Worm (Caenorhabditis elegans): ENCODE measurements around the gene gst-3.

The gst-3 gene

ce11 chrIV:10176252-10176730 is 36.2 kb upstream of the gst-3 start, which contains the start of gene rack-1:
Gene rack-1 (plus strand): TSS chrIV:10176680.
- peak; percentile 60 for TF ChIP-seq nhr-129 (tag; optimal IDR thresholded peaks at IDR 0.05)
- no peak for TF ChIP-seq nhr-77 (tag; optimal IDR thresholded peaks at IDR 0.05)
- no peak for TF ChIP-seq snpc-4 (tag; optimal IDR thresholded peaks at IDR 0.05)
- no peak for TF ChIP-seq mbf-1 (tag; optimal IDR thresholded peaks at IDR 0.05)
- TF ChIP-seq unc-55 (GFP tag; optimal IDR thresholded peaks at IDR 0.05), result peak; percentile 83
- no peak for TF ChIP-seq zag-1 (tag; optimal IDR thresholded peaks at IDR 0.05)
- TF ChIP-seq C34F6.9 (tag; optimal IDR thresholded peaks at IDR 0.05), result peak; percentile 66
- no peak for TF ChIP-seq Y55F3AM.14 (GFP tag; optimal IDR thresholded peaks at IDR 0.05)
- peak; percentile 12 for TF ChIP-seq egl-27 (tag; optimal IDR thresholded peaks at IDR 0.05)
- no peak for TF ChIP-seq ztf-1 (GFP tag; conservative IDR thresholded peaks at IDR 0.05)
- no peak for TF ChIP-seq dmd-4 (tag; optimal IDR thresholded peaks at IDR 0.05)
- no peak for TF ChIP-seq blmp-1 (tag; optimal IDR thresholded peaks at IDR 0.05; ENCODE audit: insufficient read depth)
- no peak for TF ChIP-seq lin-39 (tag; optimal IDR thresholded peaks at IDR 0.05)
- TF ChIP-seq ceh-82 (tag; optimal IDR thresholded peaks at IDR 0.05), result no peak
- TF ChIP-seq lsy-2 (tag; optimal IDR thresholded peaks at IDR 0.05), result peak; percentile 38 to 82
- TF ChIP-seq ceh-16 (tag; optimal IDR thresholded peaks at IDR 0.05), result peak; percentile 47
- TF ChIP-seq ama-1 (optimal IDR thresholded peaks at IDR 0.05), result no peak
- TF ChIP-seq fos-1 (tag; optimal IDR thresholded peaks at IDR 0.05), result peak; percentile 23
- no peak for TF ChIP-seq mab-5 (tag; optimal IDR thresholded peaks at IDR 0.05)
- TF ChIP-seq F13H6.1 (tag; optimal IDR thresholded peaks at IDR 0.05), result peak; percentile 34
- peak; percentile 79 for TF ChIP-seq crh-2 (tag; optimal IDR thresholded peaks at IDR 0.05)
- TF ChIP-seq lin-13 (GFP tag; optimal IDR thresholded peaks at IDR 0.05), result peak; percentile 33
- TF ChIP-seq gmeb-1 (tag; optimal IDR thresholded peaks at IDR 0.05), result peak; percentile 63
- peak; percentile 6 for TF ChIP-seq lin-11 (tag; optimal IDR thresholded peaks at IDR 0.05)
- peak; percentile 27 for TF ChIP-seq nhr-21 (tag; optimal IDR thresholded peaks at IDR 0.05)
- peak; percentile 34 for TF ChIP-seq nhr-25 (tag; optimal IDR thresholded peaks at IDR 0.05)
- TF ChIP-seq nhr-6 (tag; optimal IDR thresholded peaks at IDR 0.05), result no peak
- peak; percentile 35 for TF ChIP-seq sma-3 (GFP tag; optimal IDR thresholded peaks at IDR 0.05)

ce11 chrIV:10174932-10175732 is 35.1 kb upstream of the gst-3 start:
- TF ChIP-seq F13H6.1 (tag; optimal IDR thresholded peaks at IDR 0.05), result peak; percentile 4
- TF ChIP-seq peb-1 (tag; optimal IDR thresholded peaks at IDR 0.05), result peak; percentile 42
- TF ChIP-seq ztf-4 (tag; optimal IDR thresholded peaks at IDR 0.05), result no peak
- no peak for TF ChIP-seq sma-3 (GFP tag; optimal IDR thresholded peaks at IDR 0.05)
- TF ChIP-seq skn-1 (tag; optimal IDR thresholded peaks at IDR 0.05), result no peak
- TF ChIP-seq C34F6.9 (tag; optimal IDR thresholded peaks at IDR 0.05), result peak; percentile 15
- peak; percentile 12 for TF ChIP-seq sem-4 (tag; optimal IDR thresholded peaks at IDR 0.05)
- peak in 1 of 2 experiments; percentile 16 for TF ChIP-seq lsy-2 (tag; optimal IDR thresholded peaks at IDR 0.05)

DNA sequence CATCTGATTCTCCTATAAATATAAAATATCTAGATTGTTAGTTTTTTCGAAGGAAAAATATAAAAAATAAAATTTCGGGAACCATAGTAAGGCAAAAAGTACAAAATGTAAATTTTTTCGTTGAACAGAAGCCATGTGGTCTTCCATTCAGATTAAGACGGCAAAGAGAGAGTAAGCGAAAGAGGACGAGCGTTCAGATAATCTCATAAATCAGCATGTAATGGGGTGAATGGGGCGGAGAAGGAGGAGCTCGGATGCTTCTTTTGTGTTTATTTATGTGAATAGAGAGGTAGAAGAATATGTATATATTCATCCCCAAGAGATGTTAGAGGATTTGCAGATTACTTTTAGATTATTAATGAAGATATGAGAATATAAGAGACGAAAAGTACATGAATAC is 34.3 kb upstream of the gst-3 start, which contains the start of gene pxf-1:
Gene pxf-1 (minus strand): TSS at position 14 of the 400 bp plus-strand sequence.
- TF ChIP-seq nhr-237 (tag; optimal IDR thresholded peaks at IDR 0.05) (no peak), mab-5 (tag; optimal IDR thresholded peaks at IDR 0.05) (peak; percentile 39)

ce11 chrIV:10170808-10171207 is 30.8 kb upstream of the gst-3 start:
- no peak for TF ChIP-seq nhr-25 (tag; optimal IDR thresholded peaks at IDR 0.05)
- no peak for TF ChIP-seq ceh-82 (tag; optimal IDR thresholded peaks at IDR 0.05)
- TF ChIP-seq zag-1 (tag; optimal IDR thresholded peaks at IDR 0.05), result peak; percentile 34
- no peak for TF ChIP-seq blmp-1 (tag; optimal IDR thresholded peaks at IDR 0.05; ENCODE audit: insufficient read depth)

ce11 chrIV:10164086-10164485 is 24.0 kb upstream of the gst-3 start:
- TF ChIP-seq mbf-1 (tag; optimal IDR thresholded peaks at IDR 0.05) (no peak), unc-39 (tag; optimal IDR thresholded peaks at IDR 0.05) (no peak), dmd-4 (tag; optimal IDR thresholded peaks at IDR 0.05) (no peak), R02D3.7 (tag; optimal IDR thresholded peaks at IDR 0.05) (no peak), nhr-6 (tag; optimal IDR thresholded peaks at IDR 0.05) (no peak), lin-13 (GFP tag; optimal IDR thresholded peaks at IDR 0.05) (no peak), ceh-82 (tag; optimal IDR thresholded peaks at IDR 0.05) (no peak), nhr-25 (tag; optimal IDR thresholded peaks at IDR 0.05) (no peak), sma-9 (GFP tag; optimal IDR thresholded peaks at IDR 0.05) (no peak), sma-9 (tag; optimal IDR thresholded peaks at IDR 0.05) (no peak), mab-5 (tag; optimal IDR thresholded peaks at IDR 0.05) (no peak), sem-4 (tag; optimal IDR thresholded peaks at IDR 0.05) (no peak)
